Fruit fly (Drosophila melanogaster) whole organism, pupa: Measurements from ENCODE around the gene Hecw.

ENCODE experiments used
- CG12605 ChIP-seq: fragments of 200-800 bp; sonication (Bioruptor generic); IDR thresholded peaks from 2 replicates; pipeline ENCODE4 v1.3.6; 2022; ENCODE audit warnings: missing biosample characterization, missing genetic modification characterization
- CG17806 ChIP-seq: fragments of 200-800 bp; sonication (Bioruptor generic); optimal IDR thresholded peaks from 2 replicates; lab custom pipeline; 2018; ENCODE audit warnings: missing biosample characterization, mild to moderate bottlenecking, missing genetic modification characterization, moderate library complexity
- CG32121 ChIP-seq: fragments of 200-800 bp; sonication (Bioruptor generic); IDR thresholded peaks from 2 replicates; pipeline ENCODE4 v1.3.6; 2022; ENCODE audit warnings: missing biosample characterization, missing genetic modification characterization
- CG34367 ChIP-seq: fragments of 200-800 bp; sonication (Bioruptor generic); optimal IDR thresholded peaks from 2 replicates; lab custom pipeline; 2018; ENCODE audit warnings: missing biosample characterization, mild to moderate bottlenecking, missing genetic modification characterization
- CG8301 ChIP-seq: fragments of 200-800 bp; sonication (Bioruptor generic); optimal IDR thresholded peaks from 2 replicates; lab custom pipeline; 2018; ENCODE audit warnings: missing biosample characterization, mild to moderate bottlenecking, missing genetic modification characterization
- D1 ChIP-seq: fragments of 200-800 bp; sonication (Bioruptor generic); optimal IDR thresholded peaks from 2 replicates; lab custom pipeline; 2018; ENCODE audit warnings: missing biosample characterization, mild to moderate bottlenecking, missing genetic modification characterization, moderate library complexity
- EcR ChIP-seq: fragments of 200-800 bp; sonication (Bioruptor generic); optimal IDR thresholded peaks from 3 replicates; lab custom pipeline; 2019; ENCODE audit warnings: missing biosample characterization, missing genetic modification characterization, mild to moderate bottlenecking, moderate library complexity, missing genetic modification reagents
- Pif1B ChIP-seq: fragments of 200-800 bp; sonication (Bioruptor generic); optimal IDR thresholded peaks from 3 replicates; lab custom pipeline; 2016; ENCODE audit warnings: missing biosample characterization, missing genetic modification characterization
- Snoo ChIP-seq: fragments of 200-800 bp; sonication (Bioruptor generic); optimal IDR thresholded peaks from 3 replicates; lab custom pipeline; 2017; ENCODE audit warnings: missing biosample characterization, mild to moderate bottlenecking, missing genetic modification characterization, inconsistent platforms
- gl ChIP-seq: fragments of 200-800 bp; sonication (Bioruptor generic); optimal IDR thresholded peaks from 2 replicates; lab custom pipeline; 2018; ENCODE audit warnings: missing biosample characterization, mild to moderate bottlenecking, missing genetic modification characterization
- rn ChIP-seq: fragments of 200-800 bp; sonication (Bioruptor generic); IDR thresholded peaks from 2 replicates; pipeline ENCODE4 v1.3.6; 2022; ENCODE audit warnings: missing biosample characterization, missing genetic modification characterization

DNA sequence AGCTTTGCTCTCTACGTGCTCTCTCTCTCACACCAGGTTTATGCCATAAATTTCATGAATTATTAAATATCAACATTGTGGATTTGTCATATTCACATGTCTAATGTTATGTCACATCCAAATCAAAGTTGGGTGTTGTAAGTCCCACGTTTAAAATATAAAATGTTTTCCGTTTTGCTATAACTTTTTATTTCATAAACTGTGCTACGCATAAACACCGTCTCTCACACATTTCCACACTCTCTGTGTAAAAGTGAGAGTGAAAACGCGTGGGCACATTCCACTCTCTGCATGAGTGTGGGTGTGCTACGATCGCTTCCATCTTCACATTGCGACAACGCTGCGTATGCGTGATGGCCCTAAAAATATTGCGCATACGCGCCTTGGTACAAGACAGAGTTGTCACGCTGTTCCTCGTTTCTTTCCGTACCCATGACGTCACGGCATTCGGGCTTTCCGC, 32.0 kb downstream of the Hecw start:
- TF ChIP-seq rn = peak; percentile 75
- peak; percentile 92 for TF ChIP-seq Snoo (tag; lab: Kevin White, UChicago)
- peak; percentile 96 for TF ChIP-seq CG32121
- peak; percentile 95 for TF ChIP-seq CG12605 (GFP tag; lab: Robert Waterston, UW)
- peak; percentile 91 for TF ChIP-seq Pif1B
- peak; percentile 86 for TF ChIP-seq CG34367 (tag; lab: Kevin White, UChicago)
- TF ChIP-seq CG8301 = peak; percentile 89
- TF ChIP-seq EcR (GFP tag; lab: Kevin White, UChicago) = peak; percentile 32
- TF ChIP-seq CG17806 (tag; lab: Kevin White, UChicago) = peak; percentile 80
- peak; percentile 18 for TF ChIP-seq D1
- peak; percentile 77 for TF ChIP-seq gl (tag; lab: Kevin White, UChicago)
